Worm (Caenorhabditis elegans) whole organism, midembryonic: Measurements from ENCODE around the gene plk-1.

ENCODE experiments used
- T22C8.4 ChIP-seq: fragments of 200-800 bp; sonication (Bioruptor generic); IDR thresholded peaks from 2 replicates; pipeline ENCODE4 v1.3.6; 2022; ENCODE audit warnings: missing genetic modification characterization, missing compliant biosample characterization
- cog-1 ChIP-seq: sonication (generic microtip); optimal IDR thresholded peaks from 2 replicates; lab custom pipeline; 2016; ENCODE audit warnings: missing genetic modification characterization, missing compliant biosample characterization
- flt-1 ChIP-seq: fragments of 200-800 bp; sonication (Bioruptor generic); IDR thresholded peaks from 2 replicates; pipeline ENCODE4 v1.3.6; 2022; ENCODE audit warnings: missing genetic modification characterization, missing compliant biosample characterization
- klf-2 ChIP-seq: fragments of 200-800 bp; sonication (Bioruptor generic); conservative IDR thresholded peaks from 2 replicates; pipeline ENCODE4 v1.3.6; 2022; ENCODE audit warnings: missing genetic modification reagents, missing genetic modification characterization, missing compliant biosample characterization
- med-1 ChIP-seq: sonication (generic microtip); optimal IDR thresholded peaks from 2 replicates; lab custom pipeline; 2017; ENCODE audit warnings: missing genetic modification characterization, mild to moderate bottlenecking, missing compliant biosample characterization, antibody characterized with exemption, missing genetic modification reagents; ENCODE audit not compliant: insufficient read depth
- ref-1 ChIP-seq: fragments of 200-800 bp; sonication (Bioruptor generic); conservative IDR thresholded peaks from 2 replicates; pipeline ENCODE4 v1.3.6; 2022; ENCODE audit warnings: missing genetic modification reagents, missing genetic modification characterization, missing compliant biosample characterization
- tab-1 ChIP-seq: fragments of 200-800 bp; sonication (Bioruptor generic); IDR thresholded peaks from 2 replicates; pipeline ENCODE4 v1.3.6; 2022; ENCODE audit warnings: missing genetic modification characterization, missing compliant biosample characterization
- ztf-23 ChIP-seq: fragments of 200-800 bp; sonication (Bioruptor generic); IDR thresholded peaks from 2 replicates; pipeline ENCODE4 v1.3.6; 2022; ENCODE audit warnings: missing genetic modification reagents, missing genetic modification characterization, missing compliant biosample characterization
- ztf-29 ChIP-seq: fragments of 200-800 bp; sonication (Bioruptor generic); IDR thresholded peaks from 2 replicates; pipeline ENCODE4 v1.3.6; 2022; ENCODE audit warnings: missing genetic modification reagents, missing genetic modification characterization, missing compliant biosample characterization

ce11 chrIII:8091408-8091807 is 9.7 kb upstream of the plk-1 start, which contains the start of gene idi-1:
- no peak for TF ChIP-seq flt-1 (GFP tag; lab: Robert Waterston, UW)
- TF ChIP-seq ztf-29 (GFP tag; lab: Robert Waterston, UW): no peak
- TF ChIP-seq T22C8.4 (GFP tag; lab: Robert Waterston, UW): no peak
- TF ChIP-seq med-1 (GFP tag; lab: Kevin White, UChicago): no peak
- TF ChIP-seq ref-1 (GFP tag; lab: Robert Waterston, UW): no peak
- TF ChIP-seq klf-2 (GFP tag; lab: Robert Waterston, UW): no peak
- TF ChIP-seq ztf-23 (GFP tag; lab: Robert Waterston, UW): no peak
- TF ChIP-seq tab-1 (GFP tag; lab: Robert Waterston, UW): no peak
- no peak for TF ChIP-seq cog-1 (tag; lab: Kevin White, UChicago)
